Fruit fly (Drosophila melanogaster) whole organism, embryonic: ENCODE data around the gene Caf1-55.

Source experiments
- Adf1 ChIP-seq: fragments of 200-800 bp; sonication (Bioruptor generic); IDR thresholded peaks from 2 replicates; pipeline ENCODE4 v1.3.6; 2022; ENCODE audit warnings: missing biosample characterization, missing genetic modification characterization
- CG10274 ChIP-seq: fragments of 200-800 bp; sonication (Bioruptor generic); optimal IDR thresholded peaks from 3 replicates; lab custom pipeline; 2017; ENCODE audit warnings: missing biosample characterization, mild to moderate bottlenecking, missing genetic modification characterization
- CG10543 ChIP-seq: fragments of 200-800 bp; sonication (Bioruptor generic); optimal IDR thresholded peaks from 3 replicates; lab custom pipeline; 2017; ENCODE audit warnings: missing biosample characterization, mild to moderate bottlenecking, missing genetic modification characterization, moderate library complexity
- CG11504 ChIP-seq: fragments of 200-800 bp; sonication (Bioruptor generic); optimal IDR thresholded peaks from 3 replicates; lab custom pipeline; 2019; ENCODE audit warnings: missing biosample characterization, mild to moderate bottlenecking, missing genetic modification characterization, moderate library complexity
- CG11560 ChIP-seq: fragments of 200-800 bp; sonication (Bioruptor generic); IDR thresholded peaks from 3 replicates; pipeline ENCODE4 v1.3.6; 2022; ENCODE audit warnings: missing biosample characterization, missing genetic modification characterization
- CG12071 ChIP-seq: fragments of 200-800 bp; sonication (Bioruptor generic); optimal IDR thresholded peaks from 3 replicates; lab custom pipeline; 2018; ENCODE audit warnings: missing biosample characterization, mild to moderate bottlenecking, missing genetic modification characterization
- CG12155 ChIP-seq: fragments of 200-800 bp; sonication (Bioruptor generic); optimal IDR thresholded peaks from 3 replicates; lab custom pipeline; 2016; ENCODE audit warnings: missing biosample characterization, missing genetic modification characterization
- CG13287 ChIP-seq: fragments of 200-800 bp; sonication (Bioruptor generic); IDR thresholded peaks from 2 replicates; pipeline ENCODE4 v1.3.6; 2022; ENCODE audit warnings: missing biosample characterization, missing genetic modification characterization; ENCODE audit not compliant: partially characterized antibody
- CG15269 ChIP-seq: fragments of 200-800 bp; sonication (Bioruptor generic); optimal IDR thresholded peaks from 2 replicates; lab custom pipeline; 2018; ENCODE audit warnings: missing biosample characterization, mild to moderate bottlenecking, missing genetic modification characterization, moderate library complexity
- CG17385 ChIP-seq: fragments of 200-800 bp; sonication (Bioruptor generic); optimal IDR thresholded peaks from 3 replicates; lab custom pipeline; 2018; ENCODE audit warnings: missing biosample characterization, mild to moderate bottlenecking, missing genetic modification characterization
- CG18599 ChIP-seq: fragments of 200-800 bp; sonication (Bioruptor generic); optimal IDR thresholded peaks from 3 replicates; lab custom pipeline; 2017; ENCODE audit warnings: missing biosample characterization, missing genetic modification characterization, mild to moderate bottlenecking, moderate library complexity, missing genetic modification reagents
- CG2712 ChIP-seq: fragments of 200-800 bp; optimal IDR thresholded peaks from 3 replicates; lab custom pipeline; 2019; ENCODE audit warnings: missing biosample characterization, mild to moderate bottlenecking, missing genetic modification characterization, moderate library complexity
- CG31388 ChIP-seq: fragments of 200-800 bp; sonication (Bioruptor generic); optimal IDR thresholded peaks from 2 replicates; lab custom pipeline; 2016; ENCODE audit warnings: missing biosample characterization, missing genetic modification characterization
- CG3726 ChIP-seq: fragments of 200-800 bp; sonication (Bioruptor generic); IDR thresholded peaks from 3 replicates; pipeline ENCODE4, ENCODE4 v1.3.6; 2022; ENCODE audit warnings: missing biosample characterization, missing genetic modification characterization
- CG3995 ChIP-seq: fragments of 200-800 bp; sonication (Bioruptor generic); optimal IDR thresholded peaks from 3 replicates; lab custom pipeline; 2016; ENCODE audit warnings: missing biosample characterization, missing genetic modification characterization
- CG7271 ChIP-seq: fragments of 200-800 bp; sonication (Bioruptor generic); optimal IDR thresholded peaks from 2 replicates; lab custom pipeline; 2018; ENCODE audit warnings: missing biosample characterization, mild to moderate bottlenecking, missing genetic modification characterization, moderate library complexity
- CG7357 ChIP-seq: fragments of 200-800 bp; sonication (Bioruptor generic); IDR thresholded peaks from 3 replicates; pipeline ENCODE4 v1.3.6; 2022; ENCODE audit warnings: missing biosample characterization, missing genetic modification characterization
- CG7556 ChIP-seq: fragments of 200-800 bp; sonication (Bioruptor generic); optimal IDR thresholded peaks from 2 replicates; lab custom pipeline; 2017; ENCODE audit warnings: missing biosample characterization, mild to moderate bottlenecking, missing genetic modification characterization
- CG9817 ChIP-seq: fragments of 200-800 bp; sonication (Bioruptor generic); optimal IDR thresholded peaks from 2 replicates; lab custom pipeline; 2018; ENCODE audit warnings: missing biosample characterization, mild to moderate bottlenecking, missing genetic modification characterization, moderate library complexity
- D19B ChIP-seq: fragments of 200-800 bp; sonication (Bioruptor generic); optimal IDR thresholded peaks from 2 replicates; lab custom pipeline; 2017; ENCODE audit warnings: missing biosample characterization, mild to moderate bottlenecking, missing genetic modification characterization
- Doc3 ChIP-seq: fragments of 200-800 bp; sonication (Bioruptor generic); IDR thresholded peaks from 3 replicates; pipeline ENCODE4 v1.3.6; 2022; ENCODE audit warnings: missing biosample characterization, missing genetic modification characterization; ENCODE audit not compliant: partially characterized antibody
- HLH3B ChIP-seq: fragments of 200-800 bp; sonication (Bioruptor generic); IDR thresholded peaks from 2 replicates; pipeline ENCODE4 v1.3.6; 2022; ENCODE audit warnings: missing biosample characterization, missing genetic modification characterization
- HLHmδ ChIP-seq: fragments of 200-800 bp; sonication (Bioruptor generic); optimal IDR thresholded peaks from 2 replicates; lab custom pipeline; 2018; ENCODE audit warnings: missing biosample characterization, mild to moderate bottlenecking, missing genetic modification characterization, moderate library complexity
- Usf ChIP-seq: fragments of 200-800 bp; sonication (Bioruptor generic); optimal IDR thresholded peaks from 2 replicates; lab custom pipeline; 2017; ENCODE audit warnings: missing genotype, missing biosample characterization, missing genetic modification characterization
- aop ChIP-seq: fragments of 200-800 bp; sonication (Bioruptor generic); IDR thresholded peaks from 2 replicates; pipeline ENCODE4 v1.3.6; 2022; ENCODE audit warnings: missing biosample characterization, missing genetic modification characterization
- crp ChIP-seq, 2 experiments: fragments of 200-800 bp; sonication (Bioruptor generic); optimal IDR thresholded peaks; 2 replicates in 1 of 2; 3 replicates in 1 of 2; lab custom pipeline; 2017; ENCODE audit warnings: missing biosample characterization in 2 of 2, missing genetic modification characterization in 2 of 2, mild to moderate bottlenecking in 1 of 2, moderate library complexity in 1 of 2
- disco-r ChIP-seq: fragments of 200-800 bp; sonication (Bioruptor generic); optimal IDR thresholded peaks from 2 replicates; lab custom pipeline; 2016; ENCODE audit warnings: missing biosample characterization, missing genetic modification characterization
- fd102C ChIP-seq: fragments of 200-800 bp; sonication (Bioruptor generic); optimal IDR thresholded peaks from 2 replicates; lab custom pipeline; 2018; ENCODE audit warnings: missing biosample characterization, mild to moderate bottlenecking, missing genetic modification characterization, moderate library complexity
- fd3F ChIP-seq: fragments of 200-800 bp; sonication (Bioruptor generic); optimal IDR thresholded peaks from 2 replicates; lab custom pipeline; 2018; ENCODE audit warnings: missing biosample characterization, mild to moderate bottlenecking, missing genetic modification characterization, moderate library complexity
- fd64A ChIP-seq: fragments of 200-800 bp; sonication (Bioruptor generic); optimal IDR thresholded peaks from 3 replicates; lab custom pipeline; 2018; ENCODE audit warnings: missing biosample characterization, mild to moderate bottlenecking, missing genetic modification characterization
- hbn ChIP-seq: fragments of 200-800 bp; sonication (Bioruptor generic); IDR thresholded peaks from 2 replicates; pipeline ENCODE4 v1.3.6; 2022; ENCODE audit warnings: missing biosample characterization, missing genetic modification characterization; ENCODE audit not compliant: partially characterized antibody
- hkb ChIP-seq, 2 experiments: fragments of 200-800 bp in 1 of 2; fragments of >200 bp in 1 of 2; sonication (Bioruptor generic) in 1 of 2; IDR thresholded peaks in 1 of 2; optimal IDR thresholded peaks in 1 of 2; 2 replicates each; pipeline versions ENCODE4 v1.3.6 to Lab custom; 2017 to 2022; ENCODE audit warnings: missing biosample characterization in 1 of 2, missing genetic modification characterization in 1 of 2
- kay ChIP-seq: fragments of 200-800 bp; sonication (Bioruptor generic); optimal IDR thresholded peaks from 2 replicates; lab custom pipeline; 2016; ENCODE audit warnings: missing biosample characterization, missing genetic modification characterization
- ken ChIP-seq: fragments of 200-800 bp; sonication (Bioruptor generic); IDR thresholded peaks from 3 replicates; pipeline ENCODE4 v1.3.6; 2022; ENCODE audit warnings: missing biosample characterization, missing genetic modification characterization
- luna ChIP-seq: fragments of 200-800 bp; sonication (Bioruptor generic); optimal IDR thresholded peaks from 2 replicates; lab custom pipeline; 2016; ENCODE audit warnings: missing biosample characterization, missing genetic modification characterization
- otp ChIP-seq: fragments of 200-800 bp; sonication (Bioruptor generic); IDR thresholded peaks from 3 replicates; pipeline ENCODE4, ENCODE4 v1.3.6; 2022; ENCODE audit warnings: missing biosample characterization, missing genetic modification characterization
- pan ChIP-seq, 4 experiments: fragments of >200 bp in 3 of 4; fragments of 200-800 bp in 1 of 4; sonication (Bioruptor generic) in 1 of 4; optimal IDR thresholded peaks in 3 of 4; IDR thresholded peaks in 1 of 4; 2 replicates each; pipeline versions ENCODE4 v1.3.6 to Lab custom; 2017 to 2022; ENCODE audit warnings: missing biosample characterization in 2 of 4, missing genetic modification characterization in 2 of 4, mixed read lengths in 1 of 4
- phol ChIP-seq: fragments of 200-800 bp; sonication (Bioruptor generic); optimal IDR thresholded peaks from 3 replicates; lab custom pipeline; 2018; ENCODE audit warnings: missing biosample characterization, mild to moderate bottlenecking, missing genetic modification characterization, moderate library complexity
- pros ChIP-seq: fragments of 200-800 bp; sonication (Bioruptor generic); optimal IDR thresholded peaks from 3 replicates; lab custom pipeline; 2019; ENCODE audit warnings: missing biosample characterization, mild to moderate bottlenecking, missing genetic modification characterization, moderate library complexity
- row ChIP-seq: fragments of 200-800 bp; sonication (Bioruptor generic); IDR thresholded peaks from 3 replicates; pipeline ENCODE4 v1.3.6; 2022; ENCODE audit warnings: missing biosample characterization, missing genetic modification characterization
- stc ChIP-seq: fragments of 200-800 bp; sonication (Bioruptor generic); IDR thresholded peaks from 2 replicates; pipeline ENCODE4 v1.3.6; 2022; ENCODE audit warnings: missing biosample characterization, missing genetic modification characterization
- tna ChIP-seq: fragments of 200-800 bp; sonication (Bioruptor generic); IDR thresholded peaks from 2 replicates; pipeline ENCODE4 v1.3.6; 2022; ENCODE audit warnings: missing biosample characterization, missing genetic modification characterization; ENCODE audit not compliant: partially characterized antibody
- trem ChIP-seq: fragments of 200-800 bp; optimal IDR thresholded peaks from 3 replicates; lab custom pipeline; 2019; ENCODE audit warnings: missing biosample characterization, mild to moderate bottlenecking, missing genetic modification characterization, moderate library complexity
- z ChIP-seq: fragments of 200-800 bp; sonication (Bioruptor generic); IDR thresholded peaks from 3 replicates; pipeline ENCODE4 v1.3.6; 2022; ENCODE audit warnings: missing biosample characterization, missing genetic modification characterization
- zen ChIP-seq: fragments of 200-800 bp; sonication (Bioruptor generic); optimal IDR thresholded peaks from 3 replicates; lab custom pipeline; 2018; ENCODE audit warnings: missing biosample characterization, mild to moderate bottlenecking, missing genetic modification characterization, moderate library complexity
- zfh2 ChIP-seq: fragments of 200-800 bp; sonication (Bioruptor generic); optimal IDR thresholded peaks from 2 replicates; lab custom pipeline; 2016; ENCODE audit warnings: missing biosample characterization, missing genetic modification characterization

Gene Caf1-55

DNA sequence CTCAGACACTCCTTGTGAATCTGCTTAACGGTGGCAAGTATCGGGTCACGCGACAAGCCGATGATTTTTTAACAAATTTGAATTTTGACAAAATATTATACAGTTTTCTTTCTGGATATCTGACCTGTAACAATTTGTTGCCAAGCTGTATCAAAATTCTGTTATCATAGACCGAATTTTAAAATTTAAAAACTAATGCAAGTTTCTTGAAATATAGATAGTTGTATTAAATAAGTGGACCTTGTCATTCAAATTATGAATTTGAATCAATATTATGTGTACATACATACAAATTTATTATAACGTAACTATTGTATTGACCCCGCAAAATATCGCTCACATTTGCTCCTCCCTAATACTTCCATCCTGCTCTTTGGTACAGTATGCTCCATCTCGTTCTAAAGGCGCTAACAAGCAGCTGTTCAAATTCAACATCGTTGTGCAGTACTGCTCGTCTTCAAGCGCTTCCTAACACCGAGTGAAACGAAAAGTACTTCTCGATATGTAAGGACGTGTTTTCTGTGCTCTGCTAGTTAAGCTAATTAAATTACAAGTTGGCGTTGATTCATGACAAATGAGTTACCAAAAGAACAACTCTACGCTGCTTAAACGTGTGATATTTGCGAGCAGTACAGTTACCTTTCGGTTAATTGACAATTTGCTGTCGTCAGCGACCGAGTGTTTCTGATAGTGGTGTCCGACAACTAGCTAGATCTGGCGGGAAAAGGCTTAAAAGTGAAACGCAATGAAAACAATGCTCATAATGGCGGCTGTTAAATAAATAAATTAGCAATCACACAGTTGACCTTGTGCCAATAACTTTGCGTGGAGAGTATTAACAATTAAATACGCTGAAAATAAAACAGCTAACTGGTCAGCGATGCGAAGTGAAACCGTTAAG is 29.0 kb upstream of the Caf1-55 start, which contains the start of the genes Kpc1 and CG42542 (continued):
- TF ChIP-seq trem (tag; lab: Kevin White, UChicago) = peak; percentile 51
- TF ChIP-seq tna (GFP tag; lab: Robert Waterston, UW) = peak; percentile 82
- TF ChIP-seq HLHmδ (GFP tag; lab: Kevin White, UChicago) = peak; percentile 63
- TF ChIP-seq crp (GFP tag; optimal IDR thresholded peaks at IDR 0.05; lab: Kevin White, UChicago) = peak; percentile 63 to 90
- peak; percentile 92 for TF ChIP-seq row (GFP tag; lab: Robert Waterston, UW)
- peak; percentile 31 for TF ChIP-seq CG2712 (tag; lab: Kevin White, UChicago)
- TF ChIP-seq CG9817 (tag; lab: Kevin White, UChicago) = peak; percentile 47
- TF ChIP-seq CG11504 (tag; lab: Kevin White, UChicago) = no peak
- peak; percentile 54 for TF ChIP-seq phol
- no peak for TF ChIP-seq z
- TF ChIP-seq disco-r = no peak
- TF ChIP-seq CG10274 (GFP tag; lab: Kevin White, UChicago) = no peak
- TF ChIP-seq luna (GFP tag; lab: Kevin White, UChicago) = no peak
- peak; percentile 89 for TF ChIP-seq hbn (GFP tag; lab: Robert Waterston, UW)
- TF ChIP-seq fd64A (GFP tag; lab: Kevin White, UChicago) = no peak
- no peak for TF ChIP-seq pan (optimal IDR thresholded peaks at IDR 0.05; lab: Kevin White, UChicago)
- TF ChIP-seq pan (GFP tag; optimal IDR thresholded peaks at IDR 0.05 in 1 of 2, IDR thresholded peaks at IDR 0.05 in 1 of 2) = peak in 1 of 2 experiments; percentile 65
- TF ChIP-seq stc (GFP tag; lab: Robert Waterston, UW) = no peak
- TF ChIP-seq aop (GFP tag; lab: Robert Waterston, UW) = no peak
- TF ChIP-seq CG12155 (GFP tag; lab: Kevin White, UChicago) = peak; percentile 74
- TF ChIP-seq fd3F (GFP tag; lab: Kevin White, UChicago) = peak; percentile 29
- TF ChIP-seq CG3995 (GFP tag; lab: Kevin White, UChicago) = peak; percentile 64
- TF ChIP-seq fd102C (GFP tag; lab: Kevin White, UChicago) = no peak
- TF ChIP-seq Adf1 (GFP tag; lab: Robert Waterston, UW) = peak; percentile 50; the same call in 1 of the 2 replicates
- TF ChIP-seq zfh2 = peak; percentile 83
- TF ChIP-seq CG17385 (GFP tag; lab: Kevin White, UChicago) = peak; percentile 23
- peak; percentile 74 for TF ChIP-seq CG10543
- peak; percentile 35 for TF ChIP-seq hkb (optimal IDR thresholded peaks at IDR 0.05; lab: Kevin White, UChicago)
- 0 out of 2 replicates have a peak, but pooled peaks have one; percentile 20 for TF ChIP-seq hkb (GFP tag; IDR thresholded peaks at IDR 0.05; lab: Robert Waterston, UW)
- TF ChIP-seq CG3726 = no peak
- TF ChIP-seq D19B = no peak
- TF ChIP-seq CG15269 (tag; lab: Kevin White, UChicago) = peak; percentile 55
- peak; percentile 75 for TF ChIP-seq CG7556 (GFP tag; lab: Kevin White, UChicago)
- TF ChIP-seq pros (GFP tag; lab: Kevin White, UChicago) = no peak
- no peak for TF ChIP-seq CG11560 (tag; lab: Robert Waterston, UW)
- peak; percentile 67 for TF ChIP-seq ken (GFP tag; lab: Robert Waterston, UW)
- peak; percentile 47; the same call in 1 of the 2 replicates for TF ChIP-seq HLH3B
- peak; percentile 69 for TF ChIP-seq CG18599 (GFP tag; lab: Kevin White, UChicago)
- peak; percentile 92 for TF ChIP-seq Doc3 (GFP tag; lab: Robert Waterston, UW)
- TF ChIP-seq CG13287 = peak; percentile 93
- TF ChIP-seq CG7271 = no peak
- no peak for TF ChIP-seq CG12071
- TF ChIP-seq CG7357 (GFP tag; lab: Robert Waterston, UW) = peak; percentile 8; the same call in 1 of the 3 replicates
- peak; percentile 67; the same call in 1 of the 3 replicates for TF ChIP-seq otp
- TF ChIP-seq Usf (GFP tag; lab: Kevin White, UChicago) = peak; percentile 31
- TF ChIP-seq CG31388 (GFP tag; lab: Kevin White, UChicago) = peak; percentile 37
- TF ChIP-seq zen (tag; lab: Kevin White, UChicago) = peak; percentile 26
- TF ChIP-seq kay (GFP tag; lab: Kevin White, UChicago) = peak; percentile 56
